Fruit fly (Drosophila melanogaster) S2 (cell line): ENCODE data around the gene CG1317.

Experiments
- CG8478 ChIP-seq: fragments of >200 bp; optimal IDR thresholded peaks from 2 replicates; lab custom pipeline; 2018
- CTCF ChIP-seq, 2 experiments: fragments of >200 bp; optimal IDR thresholded peaks; 2 replicates each; lab custom pipeline; 2018

- TF ChIP-seq CTCF (optimal IDR thresholded peaks at IDR 0.05; lab: Kevin White, UChicago) (no peak), CG8478 (lab: Kevin White, UChicago) (no peak)
Measured at dm6 chr3L:2410869-2411268, 39.1 kb upstream of the CG1317 start.
